Fruit fly (Drosophila melanogaster) whole organism, wandering third instar larva: ENCODE results near the gene Imp.

Experiments used
- CG32264 ChIP-seq: fragments of 200-800 bp; sonication (Bioruptor generic); optimal IDR thresholded peaks from 2 replicates; lab custom pipeline; 2016; ENCODE audit warnings: missing biosample characterization, missing genetic modification characterization
- CG9705 ChIP-seq: fragments of 200-800 bp; sonication (Bioruptor generic); optimal IDR thresholded peaks from 2 replicates; lab custom pipeline; 2018; ENCODE audit warnings: missing biosample characterization, mild to moderate bottlenecking, missing genetic modification characterization
- CrebA ChIP-seq: fragments of 200-800 bp; sonication (Bioruptor generic); optimal IDR thresholded peaks from 2 replicates; lab custom pipeline; 2016; ENCODE audit warnings: missing biosample characterization, mild to moderate bottlenecking, missing genetic modification characterization, borderline replicate concordance
- Dfd ChIP-seq: fragments of >200 bp; optimal IDR thresholded peaks from 2 replicates; lab custom pipeline; 2017; ENCODE audit warnings: missing biosample characterization, missing genetic modification characterization
- Dif ChIP-seq: fragments of 200-275, 200-300 bp; sonication (Bioruptor generic); optimal IDR thresholded peaks from 2 replicates; lab custom pipeline; 2018; ENCODE audit warnings: missing biosample characterization, missing genetic modification characterization; ENCODE audit not compliant: partially characterized antibody
- GATAd ChIP-seq: sonication (Bioruptor generic); optimal IDR thresholded peaks from 2 replicates; lab custom pipeline; 2016; ENCODE audit warnings: missing biosample characterization, missing genetic modification characterization
- HLH106 ChIP-seq: fragments of 200-800 bp; optimal IDR thresholded peaks from 3 replicates; lab custom pipeline; 2019; ENCODE audit warnings: missing biosample characterization, mild to moderate bottlenecking, missing genetic modification characterization, moderate library complexity
- Hnf4 ChIP-seq: fragments of 200-800 bp; sonication (Bioruptor generic); optimal IDR thresholded peaks from 2 replicates; lab custom pipeline; 2016; ENCODE audit warnings: missing biosample characterization, mild to moderate bottlenecking, missing genetic modification characterization
- Hr83 ChIP-seq: fragments of 200-300 bp; sonication (Bioruptor generic); optimal IDR thresholded peaks from 2 replicates; lab custom pipeline; 2016; ENCODE audit warnings: missing biosample characterization, mild to moderate bottlenecking, missing genetic modification characterization, moderate library complexity; ENCODE audit not compliant: poor library complexity, severe bottlenecking
- Jra ChIP-seq: sonication (Bioruptor generic); optimal IDR thresholded peaks from 2 replicates; lab custom pipeline; 2016; ENCODE audit warnings: missing biosample characterization, missing genetic modification characterization
- Mio ChIP-seq: sonication (Bioruptor generic); optimal IDR thresholded peaks from 2 replicates; lab custom pipeline; 2016; ENCODE audit warnings: missing biosample characterization, missing genetic modification characterization
- Myc ChIP-seq: fragments of >200 bp; optimal IDR thresholded peaks from 2 replicates; lab custom pipeline; 2017
- N ChIP-seq: fragments of >200 bp; optimal IDR thresholded peaks from 2 replicates; lab custom pipeline; 2018; ENCODE audit warnings: missing biosample characterization, missing external identifiers, missing genetic modification characterization
- Rel ChIP-seq, 2 experiments: fragments of 200-800 bp; sonication (Bioruptor generic) in 1 of 2; optimal IDR thresholded peaks; 2 replicates in 1 of 2; 3 replicates in 1 of 2; lab custom pipeline; 2016 to 2019; ENCODE audit warnings: mild to moderate bottlenecking in 2 of 2, missing biosample characterization in 2 of 2, missing genetic modification characterization in 2 of 2, moderate library complexity in 1 of 2
- Sp1 ChIP-seq: fragments of 200-800 bp; sonication (Bioruptor generic); optimal IDR thresholded peaks from 3 replicates; lab custom pipeline; 2019; ENCODE audit warnings: missing biosample characterization, mild to moderate bottlenecking, missing genetic modification characterization, moderate library complexity
- br ChIP-seq: fragments of 200-800 bp; sonication (Bioruptor generic); optimal IDR thresholded peaks from 2 replicates; lab custom pipeline; 2016; ENCODE audit warnings: missing biosample characterization, missing genetic modification characterization
- brk ChIP-seq: fragments of 200-800 bp; sonication (Bioruptor generic); optimal IDR thresholded peaks from 2 replicates; lab custom pipeline; 2016; ENCODE audit warnings: missing biosample characterization, mild to moderate bottlenecking, missing genetic modification characterization
- dl ChIP-seq, 2 experiments: fragments of 175-275, 200-275 bp in 1 of 2; fragments of 200-275 bp in 1 of 2; sonication (Bioruptor generic); optimal IDR thresholded peaks; lab custom pipeline; 2018; ENCODE audit warnings: mild to moderate bottlenecking in 2 of 2, missing biosample characterization in 2 of 2, missing genetic modification characterization in 2 of 2, moderate library complexity in 2 of 2; ENCODE audit not compliant: partially characterized antibody in 2 of 2, insufficient read depth in 1 of 2
- dmrt93B ChIP-seq: fragments of 200-800 bp; sonication (Bioruptor generic); optimal IDR thresholded peaks from 2 replicates; lab custom pipeline; 2018; ENCODE audit warnings: missing biosample characterization, mild to moderate bottlenecking, missing genetic modification characterization
- ey ChIP-seq: fragments of 200-800 bp; sonication (Bioruptor generic); optimal IDR thresholded peaks from 2 replicates; lab custom pipeline; 2016; ENCODE audit warnings: missing biosample characterization, missing genetic modification characterization
- foxo ChIP-seq, 2 experiments: fragments of 200-800 bp; sonication (Bioruptor generic); optimal IDR thresholded peaks; 2 replicates in 1 of 2; 3 replicates in 1 of 2; lab custom pipeline; 2016 to 2017; ENCODE audit warnings: missing biosample characterization in 2 of 2, missing genetic modification characterization in 2 of 2
- fru ChIP-seq: fragments of 200-800 bp; sonication (Bioruptor generic); optimal IDR thresholded peaks from 3 replicates; lab custom pipeline; 2016; ENCODE audit warnings: missing biosample characterization, mild to moderate bottlenecking, missing genetic modification characterization
- h ChIP-seq: fragments of 200-800 bp; sonication (Bioruptor generic); optimal IDR thresholded peaks from 3 replicates; lab custom pipeline; 2016; ENCODE audit warnings: missing biosample characterization, mild to moderate bottlenecking, missing genetic modification characterization
- jim ChIP-seq: fragments of 175-275, 200-325 bp; sonication (Bioruptor generic); optimal IDR thresholded peaks from 2 replicates; lab custom pipeline; 2016; ENCODE audit warnings: missing biosample characterization, mild to moderate bottlenecking, missing genetic modification characterization
- lola ChIP-seq: fragments of >200 bp; optimal IDR thresholded peaks from 2 replicates; lab custom pipeline; 2017; ENCODE audit warnings: missing biosample characterization, missing genetic modification characterization
- pan ChIP-seq: fragments of >200 bp; optimal IDR thresholded peaks from 2 replicates; lab custom pipeline; 2017
- psq ChIP-seq: fragments of 200-800 bp; sonication (Bioruptor generic); optimal IDR thresholded peaks from 3 replicates; lab custom pipeline; 2017; ENCODE audit warnings: missing biosample characterization, mild to moderate bottlenecking, missing genetic modification characterization, moderate library complexity
- rgr ChIP-seq: fragments of 200-800 bp; sonication (Bioruptor generic); optimal IDR thresholded peaks from 3 replicates; lab custom pipeline; 2016; ENCODE audit warnings: missing biosample characterization, mild to moderate bottlenecking, missing genetic modification characterization
- sage ChIP-seq: fragments of 200-800 bp; sonication (Bioruptor generic); optimal IDR thresholded peaks from 2 replicates; lab custom pipeline; 2016; ENCODE audit warnings: missing biosample characterization, mild to moderate bottlenecking, missing genetic modification characterization
- sv ChIP-seq: fragments of 200-800 bp; sonication (Bioruptor generic); optimal IDR thresholded peaks from 3 replicates; lab custom pipeline; 2016; ENCODE audit warnings: missing biosample characterization, missing genetic modification characterization
- tai ChIP-seq: sonication (Bioruptor generic); optimal IDR thresholded peaks from 2 replicates; lab custom pipeline; 2016; ENCODE audit warnings: missing biosample characterization, missing genetic modification characterization
- woc ChIP-seq: sonication (Bioruptor generic); optimal IDR thresholded peaks from 2 replicates; lab custom pipeline; 2016; ENCODE audit warnings: missing biosample characterization, mild to moderate bottlenecking, missing genetic modification characterization

Gene Imp

DNA sequence GAGAGGGAATG is 23.2 kb upstream of the Imp start, which contains the start of gene Pgls:
TSS of gene Pgls (plus strand) at position 3 of the 11 bp plus-strand sequence.
- TF ChIP-seq Mio (GFP tag; lab: Kevin White, UChicago) (no peak), HLH106 (no peak), N (GFP tag; lab: Kevin White, UChicago) (no peak), lola (GFP tag; lab: Kevin White, UChicago) (no peak), h (no peak), woc (GFP tag; lab: Kevin White, UChicago) (no peak), tai (GFP tag; lab: Kevin White, UChicago) (no peak), Rel (GFP tag; optimal IDR thresholded peaks at IDR 0.05; lab: Kevin White, UChicago) (no peak), Rel (tag; optimal IDR thresholded peaks at IDR 0.05; lab: Kevin White, UChicago) (no peak), CrebA (GFP tag; lab: Kevin White, UChicago) (no peak), Hnf4 (GFP tag; lab: Kevin White, UChicago) (no peak), Sp1 (GFP tag; lab: Kevin White, UChicago) (no peak), sv (no peak), dmrt93B (no peak)

DNA sequence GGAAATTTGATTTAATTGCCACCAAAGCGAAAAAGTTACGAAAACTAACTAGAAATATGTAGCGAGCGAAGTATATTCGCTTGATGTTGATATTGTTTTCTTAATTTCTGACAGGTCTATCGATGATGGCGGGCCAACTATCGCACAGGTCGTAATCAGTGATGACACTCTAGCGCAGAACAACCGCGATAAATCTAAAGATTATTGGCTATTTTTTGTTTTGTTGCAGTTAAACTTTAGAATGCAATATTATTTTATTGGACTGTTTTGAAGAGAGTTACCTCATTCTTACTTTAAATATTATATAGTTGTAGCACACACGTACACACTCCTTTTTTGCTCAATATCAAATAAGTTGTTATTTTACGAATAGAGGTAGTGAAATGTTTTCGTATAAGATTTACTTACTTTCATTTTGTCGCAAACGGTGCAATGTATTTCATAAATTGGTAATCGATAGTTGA is 22.9 kb upstream of the Imp start, which contains the start of gene sbr:
TSS of gene sbr (minus strand) at position 121 of the 464 bp plus-strand sequence.
- TF ChIP-seq pan (lab: Kevin White, UChicago), result no peak
- peak; percentile 51 for TF ChIP-seq rgr
- TF ChIP-seq brk, result no peak
- TF ChIP-seq Myc (lab: Kevin White, UChicago), result peak; percentile 76
- TF ChIP-seq ey (GFP tag; lab: Kevin White, UChicago), result peak; percentile 11
- TF ChIP-seq CG32264, result no peak
- TF ChIP-seq Jra, result no peak
- TF ChIP-seq woc (GFP tag; lab: Kevin White, UChicago), result peak; percentile 71
- TF ChIP-seq fru (GFP tag; lab: Kevin White, UChicago), result peak; percentile 28
- TF ChIP-seq Sp1 (GFP tag; lab: Kevin White, UChicago), result peak; percentile 18
- no peak for TF ChIP-seq Hnf4 (GFP tag; lab: Kevin White, UChicago)
- TF ChIP-seq h, result peak; percentile 53
- TF ChIP-seq foxo (GFP tag; optimal IDR thresholded peaks at IDR 0.05; lab: Kevin White, UChicago), result peak in 1 of 2 experiments; percentile 31
- TF ChIP-seq dl (GFP tag; optimal IDR thresholded peaks at IDR 0.05; lab: Kevin White, UChicago; ENCODE audit: insufficient read depth in 1 of 2, partially characterized antibody in 2 of 2), result no peak
- peak; percentile 8 for TF ChIP-seq psq (GFP tag; lab: Kevin White, UChicago)
- peak; percentile 57 for TF ChIP-seq HLH106

DNA sequence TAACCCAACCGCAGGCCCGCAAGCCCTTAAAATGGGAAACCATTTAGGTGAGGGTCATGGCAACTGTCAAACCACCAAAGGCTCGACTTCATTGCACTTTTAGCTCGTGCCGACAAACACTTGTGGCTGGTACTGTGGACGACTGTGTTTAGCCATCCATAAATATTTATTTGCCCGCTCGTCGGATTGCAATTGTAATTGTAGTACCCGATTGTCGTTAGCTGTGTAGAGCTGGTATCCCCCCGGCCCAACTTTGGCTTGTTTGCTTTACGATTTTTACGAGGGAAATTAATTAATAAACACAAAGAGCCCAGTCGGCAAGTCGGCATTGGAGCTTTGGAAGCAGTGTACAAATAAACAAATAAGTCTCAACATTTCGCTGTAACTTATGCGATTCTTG is 21.2 kb upstream of the Imp start:
- TF ChIP-seq Hr83 (GFP tag; lab: Kevin White, UChicago) (no peak), Rel (GFP tag; optimal IDR thresholded peaks at IDR 0.05; lab: Kevin White, UChicago) (no peak), Rel (tag; optimal IDR thresholded peaks at IDR 0.05; lab: Kevin White, UChicago) (peak; percentile 33), ey (GFP tag; lab: Kevin White, UChicago) (no peak), h (no peak), CG9705 (GFP tag; lab: Kevin White, UChicago) (no peak), Jra (no peak), psq (GFP tag; lab: Kevin White, UChicago) (no peak)

DNA sequence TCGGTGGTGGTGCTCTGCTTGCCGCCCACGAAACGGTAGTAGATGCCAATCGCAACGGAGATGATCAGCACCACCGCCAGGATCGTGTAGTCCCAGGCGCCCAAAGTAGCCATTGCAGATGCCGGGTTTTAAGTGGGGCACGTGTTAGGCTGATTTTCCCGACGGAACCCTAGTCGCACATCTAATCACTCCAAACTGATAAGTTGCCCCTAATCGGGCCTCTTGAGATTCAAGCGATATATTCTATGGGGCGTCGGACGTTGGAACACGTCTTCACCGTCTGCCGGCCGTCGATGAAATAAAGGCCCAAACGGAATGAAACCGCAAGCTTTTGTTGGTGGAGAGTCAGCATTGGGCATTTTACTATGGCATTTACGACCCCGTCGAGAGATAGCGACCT is 20.7 kb upstream of the Imp start, which contains the start of gene CG32669:
TSS of gene CG32669 (minus strand) at position 275 of the 400 bp plus-strand sequence.
- TF ChIP-seq jim (GFP tag; lab: Kevin White, UChicago) (no peak), Mio (GFP tag; lab: Kevin White, UChicago) (no peak), HLH106 (no peak), Sp1 (GFP tag; lab: Kevin White, UChicago) (no peak), sage (GFP tag; lab: Kevin White, UChicago) (no peak), N (GFP tag; lab: Kevin White, UChicago) (no peak), woc (GFP tag; lab: Kevin White, UChicago) (no peak), Myc (lab: Kevin White, UChicago) (no peak), dl (GFP tag; optimal IDR thresholded peaks at IDR 0.05; lab: Kevin White, UChicago; ENCODE audit: insufficient read depth in 1 of 2, partially characterized antibody in 2 of 2) (no peak), GATAd (no peak), h (no peak), foxo (GFP tag; optimal IDR thresholded peaks at IDR 0.05; lab: Kevin White, UChicago) (no peak), fru (GFP tag; lab: Kevin White, UChicago) (no peak), Jra (no peak)
- TF ChIP-seq, all 38 proteins: peak for 0

DNA sequence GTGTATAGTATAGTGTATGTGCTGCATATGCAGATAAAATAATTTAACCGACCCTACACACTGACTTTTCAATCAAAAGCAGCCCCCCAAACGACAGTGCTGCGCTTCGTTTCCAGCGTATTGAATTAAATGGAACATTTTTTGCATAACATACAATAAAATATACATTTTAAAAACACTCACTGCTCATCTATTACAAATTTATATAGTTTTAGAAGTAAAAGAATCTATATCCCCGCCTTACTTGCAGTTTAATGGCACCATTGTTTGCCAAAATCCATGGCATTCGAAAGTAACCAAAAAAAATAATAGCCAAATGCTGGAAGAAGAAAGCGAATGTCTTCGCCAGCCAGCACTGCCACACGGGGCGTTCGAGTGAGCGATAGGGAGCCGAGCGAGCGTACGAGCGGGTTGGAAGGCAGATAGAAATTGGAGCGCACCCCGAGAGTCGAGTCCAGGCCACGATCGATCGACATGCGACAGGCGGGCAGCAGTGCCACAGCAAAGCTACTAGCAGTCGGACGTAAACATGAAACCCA is 17.7 kb upstream of the Imp start, which contains the start of gene CG15209:
TSS of gene CG15209 (plus strand) at position 489 of the 539 bp plus-strand sequence.
- no peak for TF ChIP-seq Dif (GFP tag; lab: Kevin White, UChicago)
- TF ChIP-seq rgr, result no peak
- TF ChIP-seq ey (GFP tag; lab: Kevin White, UChicago), result peak; percentile 23
- TF ChIP-seq HLH106, result peak; percentile 40
- TF ChIP-seq Dfd (GFP tag; lab: Kevin White, UChicago), result no peak
- TF ChIP-seq woc (GFP tag; lab: Kevin White, UChicago), result peak; percentile 2
- TF ChIP-seq foxo (GFP tag; optimal IDR thresholded peaks at IDR 0.05; lab: Kevin White, UChicago), result peak in 1 of 2 experiments; percentile 34
- TF ChIP-seq Hnf4 (GFP tag; lab: Kevin White, UChicago), result no peak
- no peak for TF ChIP-seq sv
- TF ChIP-seq br (GFP tag; lab: Kevin White, UChicago), result peak; percentile 2
- peak; percentile 59 for TF ChIP-seq Myc (lab: Kevin White, UChicago)
- TF ChIP-seq Sp1 (GFP tag; lab: Kevin White, UChicago), result peak; percentile 34
- no peak for TF ChIP-seq tai (GFP tag; lab: Kevin White, UChicago)
- no peak for TF ChIP-seq N (GFP tag; lab: Kevin White, UChicago)
- peak; percentile 2 for TF ChIP-seq h
